Worm (Caenorhabditis elegans): ENCODE data around the gene R05G6.1.
A peak's percentile ranks its signal among the peaks of the same experiment; 100 is the strongest.

R05G6.1 gene

ce11 chrIV:7497750-7498149 is 34.7 kb upstream of the R05G6.1 start, which contains the start of gene egas-4:
TSS of gene egas-4 (minus strand) at chrIV:7497850.
- no peak for TF ChIP-seq snpc-4 (tag; optimal IDR thresholded peaks at IDR 0.05)
- TF ChIP-seq fos-1 (tag; optimal IDR thresholded peaks at IDR 0.05), result no peak

DNA sequence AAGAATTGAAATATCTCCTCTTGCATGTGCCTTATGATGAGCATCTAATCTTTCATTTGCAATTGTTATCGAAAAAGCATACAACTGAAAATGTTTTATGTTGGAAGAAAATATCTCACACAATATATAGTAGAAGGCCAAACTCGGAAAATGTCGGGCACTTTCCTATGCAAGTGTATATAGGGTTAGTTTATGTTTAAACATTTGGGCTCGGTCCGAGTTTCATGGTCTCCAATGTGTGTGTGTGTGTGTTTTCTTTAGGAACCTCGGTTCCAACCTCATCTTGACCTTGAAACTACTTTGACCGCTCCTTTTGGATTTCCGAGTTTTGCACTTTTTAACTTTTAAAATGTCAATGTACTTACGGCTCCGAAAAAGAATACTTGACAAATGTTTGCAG is 33.2 kb upstream of the R05G6.1 start:
- TF ChIP-seq snpc-4 (tag; optimal IDR thresholded peaks at IDR 0.05), result peak; percentile 63
- TF ChIP-seq fkh-10 (GFP tag; optimal IDR thresholded peaks at IDR 0.05), result no peak

- TF ChIP-seq ama-1 (optimal IDR thresholded peaks at IDR 0.05) (no peak), elt-1 (tag; optimal IDR thresholded peaks at IDR 0.05) (peak; percentile 64), ceh-9 (tag; optimal IDR thresholded peaks at IDR 0.05) (no peak), zag-1 (tag; optimal IDR thresholded peaks at IDR 0.05) (no peak)
These were observed 31.5 kb upstream of the R05G6.1 start for ce11 chrIV:7500924-7501323.

- peak; percentile 46 for TF ChIP-seq elt-2 (tag; optimal IDR thresholded peaks at IDR 0.05)
- TF ChIP-seq fkh-10 (GFP tag; optimal IDR thresholded peaks at IDR 0.05), result no peak
These were observed 31.1 kb upstream of the R05G6.1 start, which contains the start of gene F55G1.15 for ce11 chrIV:7501337-7501736. TSS of gene F55G1.15 (minus strand) at chrIV:7501437.

- TF ChIP-seq egl-27 (tag; optimal IDR thresholded peaks at IDR 0.05), result no peak
- no peak for TF ChIP-seq daf-12 (tag; optimal IDR thresholded peaks at IDR 0.05)
- TF ChIP-seq skn-1 (tag; optimal IDR thresholded peaks at IDR 0.05), result no peak
- TF ChIP-seq lin-15B (tag; optimal IDR thresholded peaks at IDR 0.05), result no peak
- no peak for TF ChIP-seq fkh-2 (tag; optimal IDR thresholded peaks at IDR 0.05)
- no peak for TF ChIP-seq ztf-4 (tag; optimal IDR thresholded peaks at IDR 0.05)
- no peak for TF ChIP-seq nhr-67 (tag; optimal IDR thresholded peaks at IDR 0.05)
- no peak for TF ChIP-seq nhr-12 (tag; optimal IDR thresholded peaks at IDR 0.05)
These were observed 29.1 kb upstream of the R05G6.1 start, which contains the start of gene glt-6 for ce11 chrIV:7503322-7503721. TSS of gene glt-6 (plus strand) at chrIV:7503622.

DNA sequence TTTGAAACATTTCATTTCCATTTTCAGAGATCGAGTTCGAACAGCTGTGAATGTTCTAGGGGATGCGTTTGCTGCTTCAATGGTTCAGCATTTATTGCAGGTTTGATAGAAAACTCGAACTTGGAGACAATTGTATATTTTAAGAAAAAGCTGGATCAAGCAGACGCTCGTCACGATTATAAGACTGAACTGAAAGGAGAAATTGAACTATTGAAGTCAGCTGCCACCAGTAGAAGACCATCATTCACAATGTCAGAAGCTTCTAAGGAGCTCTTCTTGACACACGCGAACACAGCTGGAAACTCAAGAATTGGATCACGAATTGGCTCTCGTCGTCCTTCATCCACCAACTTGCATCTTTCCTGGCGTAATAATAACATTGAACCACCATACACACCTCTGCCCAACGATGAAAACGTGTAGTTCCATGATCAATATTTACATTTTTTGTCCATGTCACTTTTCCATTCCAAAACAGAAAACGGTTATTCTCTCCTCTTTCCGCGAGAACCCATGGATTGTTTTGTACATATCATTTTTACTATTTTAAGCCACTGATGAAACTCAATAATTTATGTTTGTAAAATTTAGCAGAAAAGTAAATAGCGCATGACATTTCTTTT is 26.5 kb upstream of the R05G6.1 start:
- TF ChIP-seq pha-4 (tag; optimal IDR thresholded peaks at IDR 0.05) (peak; percentile 65), nhr-43 (tag; optimal IDR thresholded peaks at IDR 0.05; ENCODE audit: poor library complexity, severe bottlenecking) (peak; percentile 54), R02D3.7 (tag; optimal IDR thresholded peaks at IDR 0.05) (peak; percentile 30), fkh-10 (GFP tag; optimal IDR thresholded peaks at IDR 0.05) (no peak), aly-2 (tag; optimal IDR thresholded peaks at IDR 0.05) (peak; percentile 44), tbx-2 (tag; optimal IDR thresholded peaks at IDR 0.05) (no peak), lsy-12 (tag; optimal IDR thresholded peaks at IDR 0.05) (peak; percentile 48), mml-1 (tag; optimal IDR thresholded peaks at IDR 0.05) (no peak), ama-1 (optimal IDR thresholded peaks at IDR 0.05) (peak; percentile 95), lin-39 (tag; optimal IDR thresholded peaks at IDR 0.05) (peak; percentile 25), pqm-1 (tag; optimal IDR thresholded peaks at IDR 0.05) (peak; percentile 4), elt-2 (tag; optimal IDR thresholded peaks at IDR 0.05) (peak; percentile 38), nfya-1 (tag; optimal IDR thresholded peaks at IDR 0.05; ENCODE audit: insufficient read depth) (no peak)

- TF ChIP-seq sea-2 (GFP tag; optimal IDR thresholded peaks at IDR 0.05) (no peak), nhr-12 (tag; optimal IDR thresholded peaks at IDR 0.05) (no peak), egl-27 (tag; optimal IDR thresholded peaks at IDR 0.05) (no peak), fkh-2 (tag; optimal IDR thresholded peaks at IDR 0.05) (no peak), nhr-76 (tag; optimal IDR thresholded peaks at IDR 0.05) (no peak), nhr-28 (tag; optimal IDR thresholded peaks at IDR 0.05) (no peak), pha-4 (tag; optimal IDR thresholded peaks at IDR 0.05) (no peak), nhr-43 (tag; optimal IDR thresholded peaks at IDR 0.05; ENCODE audit: poor library complexity, severe bottlenecking) (no peak), ceh-28 (tag; optimal IDR thresholded peaks at IDR 0.05) (no peak), elt-1 (tag; optimal IDR thresholded peaks at IDR 0.05) (no peak), unc-62 (GFP tag; optimal IDR thresholded peaks at IDR 0.05) (no peak), ztf-11 (tag; optimal IDR thresholded peaks at IDR 0.05) (no peak), lin-15B (tag; optimal IDR thresholded peaks at IDR 0.05) (no peak), tbx-2 (tag; optimal IDR thresholded peaks at IDR 0.05) (no peak), eor-1 (tag; optimal IDR thresholded peaks at IDR 0.05) (no peak), snpc-4 (tag; optimal IDR thresholded peaks at IDR 0.05) (no peak), pqm-1 (tag; optimal IDR thresholded peaks at IDR 0.05) (no peak), nhr-237 (tag; optimal IDR thresholded peaks at IDR 0.05) (no peak)
These were observed 25.7 kb upstream of the R05G6.1 start for ce11 chrIV:7506711-7507110.
